Fruit fly (Drosophila melanogaster): ENCODE results near the gene Tbh.
A peak's percentile ranks its signal among the peaks of the same experiment; 100 is the strongest.

Tbh gene

DNA sequence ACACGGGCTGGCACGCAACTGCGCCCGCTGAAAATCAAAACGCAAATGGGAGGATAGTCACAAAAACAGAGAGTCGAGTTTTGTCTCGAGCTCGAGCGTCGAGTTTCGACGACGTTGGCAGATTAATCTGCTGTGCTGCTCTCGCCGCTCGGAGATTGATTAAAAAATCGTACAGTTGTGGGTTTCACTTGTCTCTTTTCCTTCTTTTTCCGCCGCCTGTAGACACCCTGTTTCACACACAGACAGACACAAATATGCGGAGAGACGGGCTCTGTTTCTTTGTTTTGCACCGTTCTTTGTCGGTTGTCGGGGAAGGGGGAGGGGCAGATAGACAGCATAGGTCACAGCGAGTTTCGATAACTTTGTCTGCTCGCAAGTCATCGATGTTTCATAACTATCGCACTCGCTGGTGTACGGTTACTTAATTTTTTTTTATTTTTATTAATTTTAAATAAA lies 48.6 kb upstream of the Tbh start, which contains the start of gene orion (continued):
- TF ChIP-seq nom (GFP tag; optimal IDR thresholded peaks at IDR 0.05) (peak; percentile 96), Oaz (GFP tag; IDR thresholded peaks at IDR 0.05) (no peak), Doc2 (GFP tag; IDR thresholded peaks at IDR 0.05) (no peak), Gug (GFP tag; IDR thresholded peaks at IDR 0.05) (no peak), CG18764 (GFP tag; optimal IDR thresholded peaks at IDR 0.05) (peak; percentile 76), ci (GFP tag; IDR thresholded peaks at IDR 0.05) (peak; percentile 74; the same call in 1 of the 3 replicates), stwl (tag; optimal IDR thresholded peaks at IDR 0.05) (peak; percentile 56), CG9609 (GFP tag; optimal IDR thresholded peaks at IDR 0.05) (no peak), CG13894 (tag; optimal IDR thresholded peaks at IDR 0.05) (no peak), ind (GFP tag; optimal IDR thresholded peaks at IDR 0.05) (no peak), emc (GFP tag; optimal IDR thresholded peaks at IDR 0.05) (no peak), CG42726 (GFP tag; IDR thresholded peaks at IDR 0.05; ENCODE audit: partially characterized antibody) (peak; percentile 62; the same call in 1 of the 2 replicates), mirr (GFP tag; optimal IDR thresholded peaks at IDR 0.05) (peak; percentile 52), ato (GFP tag; IDR thresholded peaks at IDR 0.05; ENCODE audit: partially characterized antibody) (peak; percentile 72), CG9797 (GFP tag; optimal IDR thresholded peaks at IDR 0.05) (peak; percentile 27), dmrt99B (tag; optimal IDR thresholded peaks at IDR 0.05) (no peak), repo (GFP tag; optimal IDR thresholded peaks at IDR 0.05) (no peak), wor (GFP tag; IDR thresholded peaks at IDR 0.05) (no peak), Hr78 (GFP tag; optimal IDR thresholded peaks at IDR 0.05) (peak in 1 of 2 experiments; percentile 97), mld (GFP tag; IDR thresholded peaks at IDR 0.05; ENCODE audit: partially characterized antibody) (peak; percentile 61; the same call in 1 of the 3 replicates), Poxn (GFP tag; IDR thresholded peaks at IDR 0.05) (no peak), Scr (GFP tag; IDR thresholded peaks at IDR 0.05; ENCODE audit: partially characterized antibody) (peak; percentile 79), pzg (GFP tag; optimal IDR thresholded peaks at IDR 0.05) (peak; percentile 32), Meics (GFP tag; optimal IDR thresholded peaks at IDR 0.05) (no peak), CG1602 (GFP tag; optimal IDR thresholded peaks at IDR 0.05) (no peak), CG18011 (GFP tag; optimal IDR thresholded peaks at IDR 0.05) (peak; percentile 14), ems (GFP tag; optimal IDR thresholded peaks at IDR 0.05) (no peak), CG11696 (GFP tag; IDR thresholded peaks at IDR 0.05) (no peak), Xrp1 (GFP tag; IDR thresholded peaks at IDR 0.05) (peak; percentile 45; the same call in 1 of the 2 replicates), CG10543 (GFP tag; optimal IDR thresholded peaks at IDR 0.05) (peak; percentile 66), CG6689 (GFP tag; IDR thresholded peaks at IDR 0.05) (no peak), hbn (GFP tag; IDR thresholded peaks at IDR 0.05; ENCODE audit: partially characterized antibody) (peak; percentile 82), Abd-B (GFP tag; optimal IDR thresholded peaks at IDR 0.05) (no peak), MESR4 (GFP tag; optimal IDR thresholded peaks at IDR 0.05) (peak; percentile 22), CG8924 (tag; optimal IDR thresholded peaks at IDR 0.05) (peak; percentile 41), E2f2 (GFP tag; IDR thresholded peaks at IDR 0.05) (peak; percentile 34; the same call in 1 of the 2 replicates), pros (GFP tag; optimal IDR thresholded peaks at IDR 0.05) (peak; percentile 79), onecut (GFP tag; IDR thresholded peaks at IDR 0.05) (peak; percentile 45), HLH4C (GFP tag; IDR thresholded peaks at IDR 0.05; ENCODE audit: partially characterized antibody) (peak; percentile 72), cas (GFP tag; IDR thresholded peaks at IDR 0.05) (no peak), Doc3 (GFP tag; IDR thresholded peaks at IDR 0.05; ENCODE audit: partially characterized antibody) (peak; percentile 78), CG10654 (GFP tag; optimal IDR thresholded peaks at IDR 0.05) (no peak)

Measured in whole organism, embryonic.